Fruit fly (Drosophila melanogaster) whole organism, adult: ENCODE measurements around the gene eIF4E5.

ENCODE experiments used
- CG11617 ChIP-seq: fragments of 200-800 bp; sonication (Bioruptor generic); optimal IDR thresholded peaks from 2 replicates; lab custom pipeline; 2017; ENCODE audit warnings: mild to moderate bottlenecking, missing biosample characterization, missing genetic modification reagents, missing genetic modification characterization
- CG12768 ChIP-seq: fragments of 200-800 bp; sonication (Bioruptor generic); optimal IDR thresholded peaks from 2 replicates; lab custom pipeline; 2017; ENCODE audit warnings: missing biosample characterization, missing genetic modification characterization, mild to moderate bottlenecking, moderate library complexity, missing genetic modification reagents
- CG14711 ChIP-seq: fragments of 200-800 bp; sonication (Bioruptor generic); optimal IDR thresholded peaks from 2 replicates; lab custom pipeline; 2018; ENCODE audit warnings: missing biosample characterization, mild to moderate bottlenecking, missing genetic modification characterization, moderate library complexity
- CG1620 ChIP-seq: fragments of 200-800 bp; sonication (Bioruptor generic); optimal IDR thresholded peaks from 2 replicates; lab custom pipeline; 2016; ENCODE audit warnings: missing biosample characterization, missing genetic modification characterization
- CG33017 ChIP-seq: fragments of 200-800 bp; sonication (Bioruptor generic); optimal IDR thresholded peaks from 2 replicates; lab custom pipeline; 2018; ENCODE audit warnings: missing biosample characterization, mild to moderate bottlenecking, missing genetic modification characterization, moderate library complexity
- CG5204 ChIP-seq: fragments of 200-800 bp; sonication (Bioruptor generic); optimal IDR thresholded peaks from 2 replicates; lab custom pipeline; 2016; ENCODE audit warnings: missing biosample characterization, missing genetic modification characterization
- CG7045 ChIP-seq: fragments of 200-800 bp; sonication (Bioruptor generic); optimal IDR thresholded peaks from 2 replicates; lab custom pipeline; 2017; ENCODE audit warnings: missing biosample characterization, mild to moderate bottlenecking, missing genetic modification characterization
- CG7101 ChIP-seq: fragments of 200-800 bp; sonication (Bioruptor generic); optimal IDR thresholded peaks from 2 replicates; lab custom pipeline; 2018; ENCODE audit warnings: missing biosample characterization, mild to moderate bottlenecking, missing genetic modification characterization, moderate library complexity
- Clk ChIP-seq: fragments of 200-800 bp; sonication (Bioruptor generic); optimal IDR thresholded peaks from 2 replicates; lab custom pipeline; 2017; ENCODE audit warnings: missing biosample characterization, missing genetic modification characterization
- Crg-1 ChIP-seq: fragments of 200-800 bp; sonication (Bioruptor generic); optimal IDR thresholded peaks from 2 replicates; lab custom pipeline; 2016; ENCODE audit warnings: missing biosample characterization, missing genetic modification characterization
- Hr96 ChIP-seq: fragments of 200-800 bp; sonication (Bioruptor generic); optimal IDR thresholded peaks from 2 replicates; lab custom pipeline; 2016; ENCODE audit warnings: missing biosample characterization, missing genetic modification characterization
- Mnt ChIP-seq: fragments of 200-800 bp; sonication (Bioruptor generic); optimal IDR thresholded peaks from 2 replicates; lab custom pipeline; 2016; ENCODE audit warnings: missing biosample characterization, mild to moderate bottlenecking, missing genetic modification characterization
- bab1 ChIP-seq: fragments of 200-800 bp; sonication (Bioruptor generic); optimal IDR thresholded peaks from 3 replicates; lab custom pipeline; 2019; ENCODE audit warnings: missing biosample characterization, mild to moderate bottlenecking, missing genetic modification characterization, moderate library complexity
- cic ChIP-seq: fragments of 200-800 bp; sonication (Bioruptor generic); optimal IDR thresholded peaks from 2 replicates; lab custom pipeline; 2017; ENCODE audit warnings: missing biosample characterization, mild to moderate bottlenecking, missing genetic modification characterization, moderate library complexity
- cnc ChIP-seq, 2 experiments: fragments of >200 bp; optimal IDR thresholded peaks; 2 replicates each; lab custom pipeline; 2017
- kay ChIP-seq: fragments of 200-800 bp; sonication (Bioruptor generic); peaks from one replicate; lab custom pipeline; 2016; ENCODE audit warnings: missing biosample characterization, missing genetic modification characterization, borderline replicate concordance
- ovo ChIP-seq: fragments of 200-800 bp; sonication (Bioruptor generic); optimal IDR thresholded peaks from 2 replicates; lab custom pipeline; 2016; ENCODE audit warnings: missing biosample characterization, missing genetic modification characterization
- pad ChIP-seq: fragments of 200-800 bp; sonication (Bioruptor generic); optimal IDR thresholded peaks from 3 replicates; lab custom pipeline; 2017; ENCODE audit warnings: missing biosample characterization, missing genetic modification characterization, mild to moderate bottlenecking, moderate library complexity, missing genetic modification reagents
- tj ChIP-seq: fragments of 200-800 bp; sonication (Bioruptor generic); optimal IDR thresholded peaks from 3 replicates; lab custom pipeline; 2017; ENCODE audit warnings: missing biosample characterization, mild to moderate bottlenecking, missing genetic modification characterization, moderate library complexity
- toe ChIP-seq: fragments of 200-800 bp; sonication (Bioruptor generic); optimal IDR thresholded peaks from 2 replicates; lab custom pipeline; 2016; ENCODE audit warnings: missing biosample characterization, missing genetic modification characterization

eIF4E5 gene

DNA sequence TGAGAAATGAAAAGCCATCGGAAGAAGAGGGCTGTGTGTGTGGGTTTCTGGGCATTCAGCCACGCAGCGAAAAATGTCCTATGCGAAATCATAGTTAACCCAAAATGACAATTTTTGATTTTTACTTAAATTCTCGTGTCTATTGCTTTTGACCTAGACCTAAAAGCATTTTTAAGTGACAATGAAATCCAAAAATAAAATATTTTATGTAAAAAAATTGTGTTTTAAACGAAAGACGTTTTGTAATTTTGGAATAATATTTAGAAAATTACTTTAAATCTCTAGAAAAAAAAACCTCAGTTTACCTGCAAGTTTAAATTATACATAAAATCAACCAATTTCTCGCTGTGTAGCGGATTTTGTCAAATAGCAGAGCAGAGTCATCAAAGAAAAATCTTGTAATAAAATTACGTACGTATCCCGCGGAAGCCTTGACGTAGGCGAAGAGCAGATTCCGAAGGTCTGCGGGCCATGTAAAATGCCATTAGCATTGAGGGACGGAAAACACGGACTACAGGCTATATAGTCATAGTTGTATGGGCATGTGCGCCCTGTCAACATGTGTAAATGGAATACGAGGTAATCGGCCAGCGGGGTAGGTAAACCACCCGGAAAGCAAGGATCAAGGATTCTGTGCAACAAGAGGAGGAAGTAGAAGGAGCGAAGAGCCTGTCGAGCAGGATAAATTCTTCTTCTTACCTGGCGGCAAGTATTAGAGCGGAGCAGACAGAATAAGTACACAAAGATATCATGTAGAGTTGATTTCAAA, 15.2 kb downstream of the eIF4E5 start:
- no peak for TF ChIP-seq CG14711 (tag; lab: Kevin White, UChicago)
- TF ChIP-seq kay (GFP tag; lab: Kevin White, UChicago), result no peak
- no peak for TF ChIP-seq toe (GFP tag; lab: Kevin White, UChicago)
- no peak for TF ChIP-seq bab1 (GFP tag; lab: Kevin White, UChicago)
- no peak for TF ChIP-seq Clk (GFP tag; lab: Kevin White, UChicago)
- no peak for TF ChIP-seq CG12768 (GFP tag; lab: Kevin White, UChicago)
- no peak for TF ChIP-seq tj
- TF ChIP-seq Hr96 (GFP tag; lab: Kevin White, UChicago), result no peak
- no peak for TF ChIP-seq CG11617 (GFP tag; lab: Kevin White, UChicago)
- TF ChIP-seq CG7101 (tag; lab: Kevin White, UChicago), result no peak
- TF ChIP-seq ovo (GFP tag; lab: Kevin White, UChicago), result no peak
- TF ChIP-seq CG7045 (GFP tag; lab: Kevin White, UChicago), result no peak

DNA sequence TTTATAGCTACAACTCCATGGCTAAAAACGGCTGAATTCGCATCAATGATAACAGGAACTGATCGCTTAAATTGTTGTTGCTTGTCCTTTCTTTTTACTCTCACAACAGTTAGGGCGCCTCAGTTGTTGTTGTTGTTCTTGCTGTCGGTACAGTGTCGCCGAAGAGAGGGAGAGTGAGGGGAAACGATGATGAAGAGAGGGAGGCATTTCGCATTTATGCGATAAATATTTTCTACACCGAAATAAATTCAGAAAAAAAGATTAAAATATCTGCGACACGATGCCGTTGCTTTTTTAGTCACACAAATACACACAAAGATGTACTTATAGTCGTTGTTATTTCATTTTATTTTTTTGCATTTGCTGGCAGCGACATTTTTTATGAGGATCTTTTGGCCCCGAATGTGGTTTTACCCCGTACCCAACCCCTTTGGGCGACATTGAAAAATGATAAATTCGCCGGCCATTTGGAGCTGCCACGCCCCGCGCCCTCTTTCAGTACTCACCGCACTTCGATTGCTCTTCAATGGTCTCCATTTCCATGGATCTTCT, 16.3 kb downstream of the eIF4E5 start:
- no peak for TF ChIP-seq CG11617 (GFP tag; lab: Kevin White, UChicago)
- TF ChIP-seq ovo (GFP tag; lab: Kevin White, UChicago), result no peak
- TF ChIP-seq CG12768 (GFP tag; lab: Kevin White, UChicago), result no peak
- TF ChIP-seq pad (GFP tag; lab: Kevin White, UChicago), result peak; percentile 95

DNA sequence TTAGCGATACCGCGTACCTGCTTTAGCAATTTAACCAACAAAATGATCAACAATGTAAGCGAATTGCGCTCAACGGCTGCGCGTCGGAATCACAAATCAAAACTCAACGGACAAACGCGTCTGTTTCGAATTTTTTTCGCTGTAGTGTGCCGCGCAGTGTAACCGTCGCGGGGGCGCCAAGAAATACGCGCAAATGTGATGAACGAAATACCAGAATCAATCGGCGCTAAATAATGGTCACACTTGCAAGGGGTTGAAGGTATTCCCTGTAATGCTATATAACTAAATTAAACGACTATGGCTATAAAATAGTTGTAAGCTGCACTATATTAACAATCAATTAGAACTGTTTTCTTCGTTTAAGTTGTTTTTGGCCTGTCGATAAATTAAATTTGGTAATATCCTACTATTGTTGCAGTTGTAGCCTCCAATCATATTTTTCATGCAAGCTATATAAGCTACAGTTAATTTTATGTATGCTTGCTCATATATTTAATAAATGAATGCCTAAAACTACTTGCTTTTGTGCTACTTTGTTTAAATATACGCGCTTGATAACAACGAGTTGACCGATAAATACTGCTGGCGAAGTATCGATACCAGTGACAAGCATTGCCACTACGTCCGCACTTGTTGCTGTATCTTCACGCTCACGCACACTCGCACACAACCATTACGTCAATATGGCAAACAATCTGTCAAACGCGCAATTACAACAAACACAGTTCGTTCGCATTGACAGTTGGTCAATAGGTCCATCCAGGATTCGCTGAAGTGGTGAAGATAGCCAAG, 17.3 kb downstream of the eIF4E5 start, which contains the start of the genes pbl and CG8281:
TSS of gene pbl (minus strand) at position 190 of the 792 bp plus-strand sequence.
TSS of gene CG8281 (plus strand) at position 699 of the 792 bp plus-strand sequence.
- TF ChIP-seq pad (GFP tag; lab: Kevin White, UChicago), result no peak
- TF ChIP-seq Crg-1 (GFP tag; lab: Kevin White, UChicago), result peak; percentile 35
- no peak for TF ChIP-seq Hr96 (GFP tag; lab: Kevin White, UChicago)
- TF ChIP-seq bab1 (GFP tag; lab: Kevin White, UChicago), result peak; percentile 45
- no peak for TF ChIP-seq cnc (optimal IDR thresholded peaks at IDR 0.05; lab: Kevin White, UChicago)
- peak; percentile 46 for TF ChIP-seq toe (GFP tag; lab: Kevin White, UChicago)
- TF ChIP-seq CG11617 (GFP tag; lab: Kevin White, UChicago), result peak; percentile 30
- TF ChIP-seq ovo (GFP tag; lab: Kevin White, UChicago), result no peak
- TF ChIP-seq CG14711 (tag; lab: Kevin White, UChicago), result peak; percentile 3
- TF ChIP-seq tj, result no peak
- no peak for TF ChIP-seq cic (GFP tag; lab: Kevin White, UChicago)
- TF ChIP-seq Clk (GFP tag; lab: Kevin White, UChicago), result no peak
- peak; percentile 27 for TF ChIP-seq CG7101 (tag; lab: Kevin White, UChicago)
- no peak for TF ChIP-seq kay (GFP tag; lab: Kevin White, UChicago)
- TF ChIP-seq CG12768 (GFP tag; lab: Kevin White, UChicago), result peak; percentile 43
- peak; percentile 20 for TF ChIP-seq Mnt (GFP tag; lab: Kevin White, UChicago)
- TF ChIP-seq CG1620 (GFP tag; lab: Kevin White, UChicago), result peak; percentile 19
- TF ChIP-seq CG5204 (GFP tag; lab: Kevin White, UChicago), result peak; percentile 28
- TF ChIP-seq CG33017 (tag; lab: Kevin White, UChicago), result peak; percentile 25
- TF ChIP-seq CG7045 (GFP tag; lab: Kevin White, UChicago), result peak; percentile 24

DNA sequence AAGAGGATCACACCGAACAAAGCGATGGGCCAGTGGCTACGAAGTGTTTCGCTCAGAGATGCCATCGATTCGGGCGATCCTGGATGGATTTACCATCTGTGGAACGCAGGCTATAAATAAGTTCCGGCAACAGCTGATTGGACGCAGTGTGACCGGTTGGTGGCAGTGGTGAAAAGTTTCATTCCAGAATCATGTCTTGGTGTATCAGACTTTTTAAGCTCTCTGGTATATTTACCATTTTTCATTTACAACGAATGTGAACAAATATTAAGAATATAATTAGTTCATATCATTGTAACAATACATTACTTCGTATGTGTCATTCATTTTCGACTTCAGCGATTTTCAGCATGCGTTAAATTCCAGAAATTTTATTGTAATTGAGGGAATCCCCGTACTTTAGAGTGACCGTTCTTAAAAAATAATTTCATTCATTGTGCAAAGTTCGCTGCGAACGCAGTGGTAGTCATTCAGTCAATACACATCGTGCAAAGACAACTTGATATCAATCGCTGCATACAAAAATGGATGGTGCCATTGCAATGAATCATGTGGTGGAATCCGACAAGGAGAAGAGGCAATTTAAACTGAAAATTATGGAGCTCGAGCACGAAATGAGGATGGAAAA, 20.4 kb downstream of the eIF4E5 start, which contains the start of gene Tmem43:
TSS of gene Tmem43 (minus strand) at position 152 of the 628 bp plus-strand sequence.
- peak; percentile 39 for TF ChIP-seq bab1 (GFP tag; lab: Kevin White, UChicago)
- no peak for TF ChIP-seq cic (GFP tag; lab: Kevin White, UChicago)
- no peak for TF ChIP-seq ovo (GFP tag; lab: Kevin White, UChicago)
- TF ChIP-seq CG7101 (tag; lab: Kevin White, UChicago), result no peak

DNA sequence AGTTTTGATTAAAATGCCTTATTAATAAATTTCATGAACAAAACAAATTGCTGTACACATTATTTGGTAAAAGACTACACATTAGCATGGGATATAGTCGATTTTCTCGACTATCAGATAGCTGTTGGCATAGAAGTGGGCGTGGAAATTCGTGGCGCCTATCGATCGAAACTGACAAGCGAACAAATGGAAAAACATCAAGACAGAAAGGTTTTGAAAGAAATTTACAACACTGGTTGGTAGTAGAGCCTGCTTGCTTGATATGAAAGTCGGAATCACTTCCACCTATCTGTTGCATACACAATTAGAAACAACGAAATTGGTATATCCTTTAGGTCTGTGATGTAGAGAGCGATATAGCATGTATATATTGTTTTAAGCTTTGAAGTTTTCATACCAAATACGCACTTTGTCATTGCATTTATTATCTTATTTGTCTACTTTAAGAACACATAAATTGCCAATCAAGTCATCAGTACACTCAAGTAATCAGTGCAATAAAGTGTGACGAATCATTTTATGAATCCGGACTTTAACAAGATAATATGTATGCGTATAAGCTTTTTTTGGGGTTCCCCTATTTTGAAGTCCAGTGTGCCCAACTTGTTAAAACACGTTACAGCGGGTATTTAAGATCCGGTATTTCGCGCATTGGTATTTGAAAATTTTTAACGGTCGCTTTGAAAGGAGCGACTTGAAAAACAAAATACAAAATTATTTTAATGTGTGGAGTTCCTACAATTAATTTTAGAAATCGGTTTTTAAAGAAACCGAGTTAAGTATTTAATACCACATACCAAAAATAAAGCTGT, 21.3 kb downstream of the eIF4E5 start:
- TF ChIP-seq bab1 (GFP tag; lab: Kevin White, UChicago), result no peak
- no peak for TF ChIP-seq toe (GFP tag; lab: Kevin White, UChicago)
- no peak for TF ChIP-seq kay (GFP tag; lab: Kevin White, UChicago)
